Worm (Caenorhabditis elegans) whole organism, mixed stage, embryonic: ENCODE results near the gene tsg-101.

ENCODE experiments used
- M03D4.4 ChIP-seq: sonication (generic microtip); optimal IDR thresholded peaks from 2 replicates; lab custom pipeline; 2017; ENCODE audit warnings: mild to moderate bottlenecking, missing genetic modification characterization, missing compliant biosample characterization
- blmp-1 ChIP-seq: fragments of 150-350 bp; optimal IDR thresholded peaks from 2 replicates; lab custom pipeline; 2014; ENCODE audit warnings: missing biosample characterization, missing genetic modification characterization
- ceh-39 ChIP-seq: fragments of 150-350 bp; optimal IDR thresholded peaks from 2 replicates; lab custom pipeline; 2014; ENCODE audit warnings: missing biosample characterization, missing genetic modification characterization
- ceh-43 ChIP-seq: fragments of 200-800 bp; sonication (Bioruptor generic); optimal IDR thresholded peaks from 2 replicates; lab custom pipeline; 2018; ENCODE audit warnings: mild to moderate bottlenecking, missing genetic modification characterization, moderate library complexity, missing compliant biosample characterization
- ces-1 ChIP-seq: fragments of 150-350 bp; optimal IDR thresholded peaks from 2 replicates; lab custom pipeline; 2014; ENCODE audit warnings: missing biosample characterization, missing genetic modification reagents, missing genetic modification characterization
- cnd-1 ChIP-seq: fragments of 200-800 bp; sonication (Bioruptor generic); optimal IDR thresholded peaks from 2 replicates; lab custom pipeline; 2018; ENCODE audit warnings: mild to moderate bottlenecking, missing genetic modification characterization, missing compliant biosample characterization
- drap-1 ChIP-seq: fragments of 200-800 bp; sonication (Bioruptor generic); optimal IDR thresholded peaks from 3 replicates; lab custom pipeline; 2018; ENCODE audit warnings: mild to moderate bottlenecking, missing genetic modification characterization, missing compliant biosample characterization
- elt-1 ChIP-seq: sonication (generic microtip); optimal IDR thresholded peaks from 2 replicates; lab custom pipeline; 2017; ENCODE audit warnings: missing genetic modification characterization, mild to moderate bottlenecking, missing compliant biosample characterization, antibody characterized with exemption, moderate library complexity, borderline replicate concordance; ENCODE audit not compliant: insufficient read depth
- elt-3 ChIP-seq: fragments of 150-350 bp; optimal IDR thresholded peaks from 2 replicates; lab custom pipeline; 2014; ENCODE audit warnings: missing biosample characterization, missing genetic modification characterization
- flh-1 ChIP-seq: fragments of 200-800 bp; sonication (Bioruptor generic); optimal IDR thresholded peaks from 2 replicates; lab custom pipeline; 2018; ENCODE audit warnings: mild to moderate bottlenecking, missing genetic modification characterization, moderate library complexity, missing compliant biosample characterization
- ham-2 ChIP-seq: fragments of 200-800 bp; sonication (Bioruptor generic); optimal IDR thresholded peaks from 2 replicates; lab custom pipeline; 2018; ENCODE audit warnings: mild to moderate bottlenecking, missing genetic modification characterization, missing compliant biosample characterization
- hlh-1 ChIP-seq: fragments of 150-350 bp; optimal IDR thresholded peaks from 2 replicates; lab custom pipeline; 2014; ENCODE audit warnings: missing biosample characterization, missing genetic modification reagents, missing genetic modification characterization
- lin-13 ChIP-seq: fragments of 150-350 bp; optimal IDR thresholded peaks from 2 replicates; lab custom pipeline; 2014; ENCODE audit warnings: missing biosample characterization, missing genetic modification characterization
- lin-32 ChIP-seq: fragments of 200-800 bp; sonication (Bioruptor generic); optimal IDR thresholded peaks from 2 replicates; lab custom pipeline; 2018; ENCODE audit warnings: mild to moderate bottlenecking, missing genetic modification characterization, missing compliant biosample characterization
- lsy-2 ChIP-seq: fragments of 150-350 bp; optimal IDR thresholded peaks from 2 replicates; lab custom pipeline; 2014; ENCODE audit warnings: missing biosample characterization, missing genetic modification characterization
- mab-5 ChIP-seq: fragments of 150-350 bp; optimal IDR thresholded peaks from 2 replicates; lab custom pipeline; 2014; ENCODE audit warnings: missing biosample characterization, missing genetic modification characterization
- mep-1 ChIP-seq: fragments of 150-350 bp; optimal IDR thresholded peaks from 2 replicates; lab custom pipeline; 2017; ENCODE audit warnings: missing biosample characterization, missing genetic modification reagents, missing genetic modification characterization, inconsistent platforms
- mls-2 ChIP-seq: sonication (generic microtip); optimal IDR thresholded peaks from 2 replicates; lab custom pipeline; 2016; ENCODE audit warnings: mild to moderate bottlenecking, missing genetic modification characterization, moderate library complexity, missing compliant biosample characterization
- nhr-12 ChIP-seq: fragments of 150-350 bp; optimal IDR thresholded peaks from 2 replicates; lab custom pipeline; 2014; ENCODE audit warnings: missing biosample characterization, missing genetic modification characterization
- nhr-2 ChIP-seq: fragments of 150-350 bp; optimal IDR thresholded peaks from 2 replicates; lab custom pipeline; 2014; ENCODE audit warnings: missing biosample characterization, missing genetic modification characterization
- nhr-237 ChIP-seq: fragments of 150-350 bp; optimal IDR thresholded peaks from 2 replicates; lab custom pipeline; 2014; ENCODE audit warnings: missing biosample characterization, missing genetic modification characterization
- nhr-28 ChIP-seq: fragments of 150-350 bp; optimal IDR thresholded peaks from 2 replicates; lab custom pipeline; 2014; ENCODE audit warnings: missing biosample characterization, missing genetic modification characterization
- nhr-76 ChIP-seq: sonication (generic microtip); optimal IDR thresholded peaks from 2 replicates; lab custom pipeline; 2017; ENCODE audit warnings: missing biosample characterization, missing genetic modification characterization
- pha-4 ChIP-seq: fragments of 150-350 bp; optimal IDR thresholded peaks from 2 replicates; lab custom pipeline; 2018; ENCODE audit warnings: missing biosample characterization, missing genetic modification reagents, missing genetic modification characterization
- sem-2 ChIP-seq: fragments of 200-800 bp; sonication (Bioruptor generic); optimal IDR thresholded peaks from 2 replicates; lab custom pipeline; 2018; ENCODE audit warnings: mild to moderate bottlenecking, missing genetic modification characterization, missing compliant biosample characterization
- snpc-4 ChIP-seq: fragments of 150-350 bp; optimal IDR thresholded peaks from 2 replicates; lab custom pipeline; 2014; ENCODE audit warnings: missing biosample characterization, missing genetic modification characterization
- sptf-1 ChIP-seq: sonication (generic microtip); optimal IDR thresholded peaks from 2 replicates; lab custom pipeline; 2017; ENCODE audit warnings: mild to moderate bottlenecking, missing genetic modification characterization, moderate library complexity, missing compliant biosample characterization
- tbx-8 ChIP-seq: fragments of 200-800 bp; sonication (Bioruptor generic); optimal IDR thresholded peaks from 2 replicates; lab custom pipeline; 2018; ENCODE audit warnings: mild to moderate bottlenecking, missing genetic modification characterization, moderate library complexity, missing compliant biosample characterization
- unc-62 ChIP-seq: fragments of 150-350 bp; optimal IDR thresholded peaks from 2 replicates; lab custom pipeline; 2014; ENCODE audit warnings: missing biosample characterization, missing genetic modification reagents, missing genetic modification characterization
- zip-8 ChIP-seq: fragments of 150-350 bp; optimal IDR thresholded peaks from 2 replicates; lab custom pipeline; 2014; ENCODE audit warnings: missing biosample characterization, missing genetic modification characterization
- ztf-11 ChIP-seq: fragments of 150-350 bp; optimal IDR thresholded peaks from 2 replicates; lab custom pipeline; 2014; ENCODE audit warnings: missing biosample characterization, missing genetic modification characterization

Gene tsg-101

DNA sequence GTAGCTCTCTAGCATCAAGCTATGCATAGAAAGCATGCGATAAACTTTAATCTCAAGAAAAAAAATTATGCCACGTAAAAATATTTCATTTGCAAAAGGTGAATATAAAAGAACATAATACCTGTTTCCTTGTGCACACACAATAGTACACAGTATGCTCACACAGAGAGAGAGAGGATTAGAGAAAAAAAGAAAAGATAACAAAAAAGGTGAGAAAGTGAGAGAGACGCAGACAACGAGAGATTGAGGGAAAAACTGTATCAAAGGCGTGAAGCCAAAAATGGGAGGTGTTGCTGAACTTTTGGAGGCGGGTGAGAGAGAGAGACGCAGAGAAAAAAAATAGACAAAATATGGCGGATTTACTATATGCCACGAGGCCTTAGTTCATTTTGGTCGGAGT lies 33.9 kb upstream of the tsg-101 start:
- TF ChIP-seq hlh-1 (tag; lab: Kevin White, UChicago) (no peak), sem-2 (no peak), ces-1 (GFP tag; lab: Kevin White, UChicago) (no peak), blmp-1 (no peak), mls-2 (tag; lab: Kevin White, UChicago) (no peak), pha-4 (tag; lab: Kevin White, UChicago) (no peak)

DNA sequence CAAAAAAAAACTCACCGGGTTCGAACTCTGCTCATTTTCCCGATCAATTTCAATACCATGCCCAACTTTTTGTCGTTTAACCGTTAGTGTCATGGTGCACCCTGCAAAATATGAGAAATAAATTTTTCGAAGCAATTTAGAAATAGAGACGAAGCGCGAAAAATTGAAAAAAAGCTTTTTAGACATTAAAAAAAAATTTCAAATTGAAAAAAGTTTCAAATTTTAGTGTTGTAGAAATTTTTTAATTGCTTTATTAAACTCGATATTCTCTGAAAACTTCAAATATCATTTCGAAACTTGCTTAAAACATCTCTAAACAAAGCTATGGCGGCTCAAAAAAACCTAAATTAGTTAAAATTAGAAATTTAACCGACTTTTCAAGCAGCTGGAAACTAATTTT lies 33.1 kb upstream of the tsg-101 start, which contains the start of gene nstp-6:
Gene nstp-6 (minus strand): TSS at position 101 of the 400 bp plus-strand sequence.
- TF ChIP-seq mab-5 (tag; lab: Kevin White, UChicago) (no peak), snpc-4 (no peak), lsy-2 (tag; lab: Kevin White, UChicago) (no peak), nhr-28 (tag; lab: Kevin White, UChicago) (no peak), cnd-1 (no peak), mls-2 (tag; lab: Kevin White, UChicago) (no peak), nhr-12 (no peak), sem-2 (no peak), nhr-237 (tag; lab: Kevin White, UChicago) (no peak), ceh-39 (no peak), lin-13 (tag; lab: Kevin White, UChicago) (no peak), mep-1 (no peak), tbx-8 (GFP tag; lab: Kevin White, UChicago) (no peak), hlh-1 (tag; lab: Kevin White, UChicago) (no peak), ces-1 (GFP tag; lab: Kevin White, UChicago) (no peak), sptf-1 (tag; lab: Kevin White, UChicago) (no peak), zip-8 (tag; lab: Kevin White, UChicago) (no peak), flh-1 (GFP tag; lab: Kevin White, UChicago) (no peak), nhr-76 (tag; lab: Kevin White, UChicago) (no peak), elt-1 (tag; lab: Kevin White, UChicago) (no peak)
- TF ChIP-seq, all 35 proteins: peak for 0

DNA sequence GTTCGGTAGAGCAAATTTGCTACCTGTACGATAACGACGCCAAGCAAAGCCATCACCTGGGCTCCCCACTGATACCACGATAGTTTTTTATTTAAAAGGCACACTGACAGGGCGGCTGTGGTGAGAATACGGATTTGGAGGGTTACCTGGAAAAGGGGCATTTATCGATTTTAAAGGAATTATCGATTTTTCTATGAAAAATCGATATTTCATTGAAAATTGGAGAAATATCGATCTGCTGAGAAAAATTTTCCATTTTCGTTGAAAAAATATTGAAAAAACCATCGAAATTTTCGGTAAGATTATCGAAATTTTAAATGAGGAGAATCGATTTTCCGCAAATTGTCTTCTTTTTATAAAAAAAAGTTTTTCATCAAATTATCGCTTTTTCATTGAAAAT lies 30.7 kb upstream of the tsg-101 start:
- TF ChIP-seq nhr-2 (tag; lab: Kevin White, UChicago), result no peak
- no peak for TF ChIP-seq sem-2
- TF ChIP-seq mep-1, result no peak
- no peak for TF ChIP-seq blmp-1
- TF ChIP-seq nhr-12, result no peak
- no peak for TF ChIP-seq elt-1 (tag; lab: Kevin White, UChicago)
- no peak for TF ChIP-seq ham-2
- no peak for TF ChIP-seq snpc-4
- no peak for TF ChIP-seq unc-62 (GFP tag; lab: Kevin White, UChicago)
- no peak for TF ChIP-seq pha-4 (tag; lab: Kevin White, UChicago)
- no peak for TF ChIP-seq zip-8 (tag; lab: Kevin White, UChicago)
- TF ChIP-seq mab-5 (tag; lab: Kevin White, UChicago), result no peak
- TF ChIP-seq lin-32 (GFP tag; lab: Kevin White, UChicago), result no peak
- TF ChIP-seq ceh-43 (GFP tag; lab: Kevin White, UChicago), result no peak
- TF ChIP-seq lsy-2 (tag; lab: Kevin White, UChicago), result no peak
- TF ChIP-seq mls-2 (tag; lab: Kevin White, UChicago), result no peak
- no peak for TF ChIP-seq elt-3 (tag; lab: Kevin White, UChicago)
- TF ChIP-seq, all 35 proteins: peak for 0

DNA sequence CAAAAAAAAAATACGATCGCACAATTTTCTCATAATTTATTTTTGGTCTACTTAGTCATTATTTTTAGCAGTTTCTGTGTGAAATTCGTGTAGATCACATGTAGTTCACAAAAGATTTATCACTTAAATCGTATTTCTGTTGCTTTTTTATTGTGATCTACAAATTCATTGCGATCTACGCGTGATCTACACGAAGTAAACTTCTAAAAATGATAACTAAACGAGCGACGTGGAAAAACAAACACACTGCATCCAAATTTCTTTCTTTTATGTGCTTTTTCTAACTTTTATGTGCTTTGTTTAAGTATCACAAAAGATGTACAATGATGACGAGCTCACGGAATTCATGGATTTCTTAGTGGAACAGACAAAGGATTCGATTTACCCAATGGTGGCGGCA lies 25.5 kb upstream of the tsg-101 start, which contains the start of gene B0212.3:
Gene B0212.3 (plus strand): TSS at position 301 of the 400 bp plus-strand sequence.
- TF ChIP-seq M03D4.4, result no peak
- TF ChIP-seq ham-2, result no peak
- TF ChIP-seq snpc-4, result no peak
- no peak for TF ChIP-seq ceh-43 (GFP tag; lab: Kevin White, UChicago)
- TF ChIP-seq nhr-28 (tag; lab: Kevin White, UChicago), result no peak
- TF ChIP-seq ces-1 (GFP tag; lab: Kevin White, UChicago), result no peak
- no peak for TF ChIP-seq lin-32 (GFP tag; lab: Kevin White, UChicago)
- TF ChIP-seq ztf-11 (tag; lab: Kevin White, UChicago), result no peak
- TF ChIP-seq mep-1, result no peak
- no peak for TF ChIP-seq drap-1 (GFP tag; lab: Kevin White, UChicago)
- no peak for TF ChIP-seq nhr-12
- TF ChIP-seq elt-3 (tag; lab: Kevin White, UChicago), result no peak
- no peak for TF ChIP-seq sem-2
- TF ChIP-seq flh-1 (GFP tag; lab: Kevin White, UChicago), result no peak
- no peak for TF ChIP-seq lin-13 (tag; lab: Kevin White, UChicago)
- TF ChIP-seq elt-1 (tag; lab: Kevin White, UChicago), result no peak
- TF ChIP-seq lsy-2 (tag; lab: Kevin White, UChicago), result no peak
- TF ChIP-seq nhr-2 (tag; lab: Kevin White, UChicago), result no peak
